Worm (Caenorhabditis elegans): ENCODE results near the gene ceh-1.

ceh-1 gene

ce11 chrX:4676702-4677101 is 22.7 kb upstream of the ceh-1 start:
- no peak for TF ChIP-seq fkh-4 (tag; optimal IDR thresholded peaks at IDR 0.05; ENCODE audit: borderline replicate concordance)
- TF ChIP-seq lin-35 (GFP tag; optimal IDR thresholded peaks at IDR 0.05), result no peak
- TF ChIP-seq nhr-71 (tag; optimal IDR thresholded peaks at IDR 0.05), result no peak
- no peak for TF ChIP-seq egl-13 (tag; optimal IDR thresholded peaks at IDR 0.05)
- no peak for TF ChIP-seq mef-2 (tag; optimal IDR thresholded peaks at IDR 0.05)
- no peak for TF ChIP-seq unc-130 (tag; optimal IDR thresholded peaks at IDR 0.05)
- no peak for TF ChIP-seq efl-3 (GFP tag; optimal IDR thresholded peaks at IDR 0.05)
- no peak for TF ChIP-seq ces-1 (GFP tag; optimal IDR thresholded peaks at IDR 0.05)
- no peak for TF ChIP-seq nhr-19 (GFP tag; conservative IDR thresholded peaks at IDR 0.05)
- no peak for TF ChIP-seq ets-5 (GFP tag; IDR thresholded peaks at IDR 0.05)
- TF ChIP-seq grh-1 (GFP tag; IDR thresholded peaks at IDR 0.05), result no peak
- TF ChIP-seq snpc-4 (tag; optimal IDR thresholded peaks at IDR 0.05), result no peak
- no peak for TF ChIP-seq ztf-4 (tag; optimal IDR thresholded peaks at IDR 0.05)
- TF ChIP-seq ceh-63 (GFP tag; optimal IDR thresholded peaks at IDR 0.05), result no peak
- TF ChIP-seq ama-1 (optimal IDR thresholded peaks at IDR 0.05), result no peak
- TF ChIP-seq ceh-88 (GFP tag; IDR thresholded peaks at IDR 0.05), result no peak
- TF ChIP-seq sup-37 (GFP tag; optimal IDR thresholded peaks at IDR 0.05), result no peak

ce11 chrX:4673165-4673756 is 19.3 kb upstream of the ceh-1 start, which contains the start of gene tmem-135:
tmem-135 (plus strand) TSS chrX:4673706.
- TF ChIP-seq efl-1 (optimal IDR thresholded peaks at IDR 0.05) (no peak), efl-1 (GFP tag; optimal IDR thresholded peaks at IDR 0.05 in 1 of 2) (no peak), elt-2 (tag; optimal IDR thresholded peaks at IDR 0.05) (peak; percentile 49), lin-14 (GFP tag; optimal IDR thresholded peaks at IDR 0.05) (peak; percentile 3), lin-35 (GFP tag; optimal IDR thresholded peaks at IDR 0.05) (peak in 1 of 2 experiments; percentile 34), elt-3 (tag; optimal IDR thresholded peaks at IDR 0.05) (peak in 1 of 6 experiments; percentile 36), F16B12.6 (tag; optimal IDR thresholded peaks at IDR 0.05) (no peak), lin-39 (tag; optimal IDR thresholded peaks at IDR 0.05) (no peak), nhr-12 (tag; optimal IDR thresholded peaks at IDR 0.05) (no peak), nhr-20 (tag; optimal IDR thresholded peaks at IDR 0.05) (peak; percentile 8)

- TF ChIP-seq C16A3.4 (tag; optimal IDR thresholded peaks at IDR 0.05) (no peak), lsy-2 (tag; optimal IDR thresholded peaks at IDR 0.05) (no peak), mdl-1 (tag; optimal IDR thresholded peaks at IDR 0.05) (no peak), tbx-2 (tag; optimal IDR thresholded peaks at IDR 0.05) (no peak), Y116A8C.19 (tag; optimal IDR thresholded peaks at IDR 0.05; ENCODE audit: borderline replicate concordance) (no peak), fkh-4 (tag; optimal IDR thresholded peaks at IDR 0.05; ENCODE audit: borderline replicate concordance) (no peak), blmp-1 (tag; optimal IDR thresholded peaks at IDR 0.05) (no peak), lin-13 (GFP tag; optimal IDR thresholded peaks at IDR 0.05) (no peak), aha-1 (tag; optimal IDR thresholded peaks at IDR 0.05) (no peak), C34B4.2 (tag; optimal IDR thresholded peaks at IDR 0.05) (no peak), lin-14 (GFP tag; optimal IDR thresholded peaks at IDR 0.05) (no peak), lin-15B (tag; optimal IDR thresholded peaks at IDR 0.05) (no peak), mef-2 (tag; optimal IDR thresholded peaks at IDR 0.05) (no peak), lir-3 (tag; optimal IDR thresholded peaks at IDR 0.05; ENCODE audit: poor library complexity) (no peak), rnt-1 (tag; optimal IDR thresholded peaks at IDR 0.05) (no peak), sptf-1 (tag; optimal IDR thresholded peaks at IDR 0.05) (no peak), hlh-17 (GFP tag; optimal IDR thresholded peaks at IDR 0.05; ENCODE audit: borderline replicate concordance) (no peak), unc-86 (tag; optimal IDR thresholded peaks at IDR 0.05) (no peak), nhr-76 (tag; optimal IDR thresholded peaks at IDR 0.05) (no peak), zip-4 (GFP tag; optimal IDR thresholded peaks at IDR 0.05) (no peak)
These were observed 17.9 kb upstream of the ceh-1 start for ce11 chrX:4671837-4672236.

All from whole organism, L1 larva.